Fruit fly (Drosophila melanogaster): Measurements from ENCODE around the gene CG43779.

DNA sequence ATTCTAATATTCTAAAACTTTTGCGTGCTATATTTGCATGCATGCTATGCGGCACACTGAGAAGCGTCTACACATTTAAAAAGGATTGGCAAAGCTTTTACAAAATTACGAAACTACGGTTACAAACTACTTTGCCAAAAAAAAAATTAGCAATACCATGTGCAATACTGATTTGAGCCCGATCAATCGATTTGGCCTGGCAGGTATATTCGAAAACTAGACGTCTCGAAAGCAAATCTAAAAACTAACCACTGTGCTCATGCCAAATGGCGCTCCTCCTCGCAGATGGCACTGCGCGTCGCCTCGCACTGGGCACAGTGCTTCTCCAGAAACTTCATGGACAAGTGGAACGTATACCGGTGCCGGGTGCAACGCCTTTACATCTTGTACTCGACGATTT, 2.1 kb downstream of the CG43779 start, which contains the start of gene CG16825:
- no peak for TF ChIP-seq fd85E (GFP tag; optimal IDR thresholded peaks at IDR 0.05)
- TF ChIP-seq CG11902 (GFP tag; optimal IDR thresholded peaks at IDR 0.05): no peak
- no peak for TF ChIP-seq Gug (GFP tag; IDR thresholded peaks at IDR 0.05)
- TF ChIP-seq esn (GFP tag; optimal IDR thresholded peaks at IDR 0.05): no peak

Data from whole organism, prepupa.